Worm (Caenorhabditis elegans): Measurements from ENCODE around the gene F26F12.5.

F26F12.5 gene

DNA sequence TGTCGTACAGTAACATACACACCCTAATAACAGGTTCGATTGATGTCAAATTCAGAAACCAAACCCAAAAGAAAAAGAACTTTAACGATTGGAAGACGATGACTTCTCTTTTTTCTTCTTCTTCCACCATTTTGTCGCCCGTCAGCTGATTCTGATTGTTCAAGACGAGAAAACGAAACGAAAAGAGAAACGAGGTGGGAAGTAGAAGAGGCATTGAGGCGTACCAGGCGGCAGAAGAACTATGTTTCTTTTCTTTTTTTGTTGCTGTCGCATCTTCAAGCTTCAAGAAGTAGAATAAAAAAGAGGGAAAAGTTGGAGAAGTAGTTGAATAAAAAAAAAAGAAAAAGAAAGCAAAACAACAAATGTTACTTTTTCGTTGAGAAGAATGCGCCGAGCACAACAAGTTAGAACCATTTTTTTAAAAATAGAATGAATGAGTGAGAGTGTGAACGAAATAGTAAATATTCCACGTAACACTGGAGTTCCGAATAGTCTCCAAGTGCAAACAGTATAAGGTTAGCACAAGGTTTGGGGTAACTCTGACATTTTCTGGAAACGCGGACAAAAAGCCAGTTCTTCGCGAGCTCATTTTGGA, 16.9 kb downstream of the F26F12.5 start:
- TF ChIP-seq C34F6.9 (tag; optimal IDR thresholded peaks at IDR 0.05): peak; percentile 11
- TF ChIP-seq F13H6.1 (tag; optimal IDR thresholded peaks at IDR 0.05): peak; percentile 53
- peak; percentile 55 for TF ChIP-seq nhr-129 (tag; optimal IDR thresholded peaks at IDR 0.05)
- peak; percentile 16 for TF ChIP-seq nhr-25 (tag; optimal IDR thresholded peaks at IDR 0.05)
- peak; percentile 59 for TF ChIP-seq unc-55 (GFP tag; optimal IDR thresholded peaks at IDR 0.05)
- TF ChIP-seq lsy-2 (tag; optimal IDR thresholded peaks at IDR 0.05): no peak
- TF ChIP-seq ztf-4 (tag; optimal IDR thresholded peaks at IDR 0.05): peak; percentile 19
- TF ChIP-seq skn-1 (tag; optimal IDR thresholded peaks at IDR 0.05): no peak

DNA sequence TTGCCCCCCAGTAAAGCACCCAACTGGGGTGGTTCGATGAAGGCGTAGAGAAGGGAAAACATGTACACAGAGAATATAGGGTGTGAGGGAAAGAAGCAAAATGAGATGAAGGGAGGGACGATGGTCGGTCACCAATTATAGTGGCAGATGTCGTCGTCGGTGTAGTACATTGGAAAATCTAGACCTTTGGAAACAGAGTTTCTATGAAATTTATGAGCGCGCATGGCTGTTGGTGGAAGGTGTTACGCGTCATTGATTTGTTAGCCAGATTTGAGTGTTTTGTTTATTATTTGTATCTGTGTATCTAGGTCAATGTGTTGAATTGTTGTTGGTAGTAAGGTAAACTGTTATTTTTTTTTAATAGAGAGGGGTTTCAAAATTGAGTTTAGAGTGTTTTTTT, 18.3 kb downstream of the F26F12.5 start:
- TF ChIP-seq C34F6.9 (tag; optimal IDR thresholded peaks at IDR 0.05) (peak; percentile 8), nhr-129 (tag; optimal IDR thresholded peaks at IDR 0.05) (peak; percentile 35), peb-1 (tag; optimal IDR thresholded peaks at IDR 0.05) (no peak)

DNA sequence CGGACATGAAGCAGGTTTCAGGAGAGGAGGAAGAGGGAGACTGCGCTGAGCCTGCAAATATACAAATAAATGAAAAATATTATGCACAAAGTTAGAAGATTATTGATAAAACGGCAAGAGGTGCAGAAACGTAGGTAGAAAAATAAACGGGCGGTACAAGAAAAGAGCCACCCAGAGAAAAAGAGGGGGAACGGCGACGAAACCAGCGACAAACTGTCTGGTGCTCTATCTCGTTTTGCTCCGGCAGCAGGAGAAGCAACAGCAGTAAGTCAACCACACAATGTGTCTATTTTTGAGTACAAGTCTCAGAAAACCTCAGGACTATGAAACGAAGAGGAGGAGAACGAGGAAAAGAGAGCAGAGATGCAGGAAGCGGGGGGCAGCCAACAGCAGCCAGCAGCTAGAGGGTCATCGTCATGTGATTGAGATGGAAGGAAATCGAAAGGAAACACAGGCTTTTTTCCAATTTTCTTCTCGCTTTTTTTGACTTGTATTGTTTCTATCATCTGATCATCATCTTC, 19.3 kb downstream of the F26F12.5 start, which contains the start of gene F26F12.3:
Gene F26F12.3 (minus strand): TSS at position 51 of the 521 bp plus-strand sequence.
- no peak for TF ChIP-seq ztf-11 (tag; optimal IDR thresholded peaks at IDR 0.05)
- no peak for TF ChIP-seq aly-2 (tag; optimal IDR thresholded peaks at IDR 0.05)
- no peak for TF ChIP-seq nhr-12 (tag; optimal IDR thresholded peaks at IDR 0.05)
- TF ChIP-seq peb-1 (tag; optimal IDR thresholded peaks at IDR 0.05): no peak
- TF ChIP-seq snpc-4 (tag; optimal IDR thresholded peaks at IDR 0.05): no peak
- TF ChIP-seq C34F6.9 (tag; optimal IDR thresholded peaks at IDR 0.05): peak; percentile 80
- TF ChIP-seq elt-3 (tag; optimal IDR thresholded peaks at IDR 0.05): no peak
- peak; percentile 79 for TF ChIP-seq sem-4 (tag; optimal IDR thresholded peaks at IDR 0.05)
- peak; percentile 11 for TF ChIP-seq egl-27 (tag; optimal IDR thresholded peaks at IDR 0.05)
- no peak for TF ChIP-seq nhr-237 (tag; optimal IDR thresholded peaks at IDR 0.05)
- peak; percentile 75 for TF ChIP-seq blmp-1 (tag; optimal IDR thresholded peaks at IDR 0.05; ENCODE audit: insufficient read depth)
- no peak for TF ChIP-seq ZK546.5 (tag; optimal IDR thresholded peaks at IDR 0.05)
- TF ChIP-seq dmd-4 (tag; optimal IDR thresholded peaks at IDR 0.05): no peak
- TF ChIP-seq crh-2 (tag; optimal IDR thresholded peaks at IDR 0.05): peak; percentile 24
- no peak for TF ChIP-seq elt-1 (tag; optimal IDR thresholded peaks at IDR 0.05)
- peak; percentile 88 for TF ChIP-seq sma-3 (GFP tag; optimal IDR thresholded peaks at IDR 0.05)
- no peak for TF ChIP-seq lin-13 (GFP tag; optimal IDR thresholded peaks at IDR 0.05)
- TF ChIP-seq mdl-1 (tag; optimal IDR thresholded peaks at IDR 0.05): peak; percentile 39 to 54
- no peak for TF ChIP-seq ceh-82 (tag; optimal IDR thresholded peaks at IDR 0.05)
- no peak for TF ChIP-seq nhr-77 (tag; optimal IDR thresholded peaks at IDR 0.05)
- TF ChIP-seq ztf-1 (GFP tag; conservative IDR thresholded peaks at IDR 0.05): no peak
- TF ChIP-seq Y55F3AM.14 (GFP tag; optimal IDR thresholded peaks at IDR 0.05): peak; percentile 44
- no peak for TF ChIP-seq mbf-1 (tag; optimal IDR thresholded peaks at IDR 0.05)
- no peak for TF ChIP-seq alr-1 (tag; optimal IDR thresholded peaks at IDR 0.05)
- TF ChIP-seq lsy-2 (tag; optimal IDR thresholded peaks at IDR 0.05): peak in 1 of 2 experiments; percentile 66
- TF ChIP-seq nhr-6 (tag; optimal IDR thresholded peaks at IDR 0.05): peak; percentile 11
- no peak for TF ChIP-seq nhr-21 (tag; optimal IDR thresholded peaks at IDR 0.05)
- TF ChIP-seq fos-1 (tag; optimal IDR thresholded peaks at IDR 0.05): peak; percentile 36
- peak; percentile 30 for TF ChIP-seq nhr-25 (tag; optimal IDR thresholded peaks at IDR 0.05)
- peak; percentile 29 for TF ChIP-seq unc-55 (GFP tag; optimal IDR thresholded peaks at IDR 0.05)
- TF ChIP-seq ceh-16 (tag; optimal IDR thresholded peaks at IDR 0.05): no peak
- TF ChIP-seq nhr-129 (tag; optimal IDR thresholded peaks at IDR 0.05): peak; percentile 89
- TF ChIP-seq F13H6.1 (tag; optimal IDR thresholded peaks at IDR 0.05): peak; percentile 71
- TF ChIP-seq ztf-4 (tag; optimal IDR thresholded peaks at IDR 0.05): no peak
- TF ChIP-seq mab-5 (tag; optimal IDR thresholded peaks at IDR 0.05): peak; percentile 41
- peak; percentile 90 for TF ChIP-seq sma-9 (GFP tag; optimal IDR thresholded peaks at IDR 0.05)
- TF ChIP-seq sma-9 (tag; optimal IDR thresholded peaks at IDR 0.05): no peak
- no peak for TF ChIP-seq nhr-10 (tag; optimal IDR thresholded peaks at IDR 0.05)
- TF ChIP-seq nhr-11 (tag; optimal IDR thresholded peaks at IDR 0.05): no peak
- TF ChIP-seq skn-1 (tag; optimal IDR thresholded peaks at IDR 0.05): no peak
- TF ChIP-seq unc-62 (GFP tag; optimal IDR thresholded peaks at IDR 0.05): no peak
- TF ChIP-seq zag-1 (tag; optimal IDR thresholded peaks at IDR 0.05): peak; percentile 11
- TF ChIP-seq ama-1 (optimal IDR thresholded peaks at IDR 0.05): peak; percentile 68
- peak; percentile 44 for TF ChIP-seq lin-11 (tag; optimal IDR thresholded peaks at IDR 0.05)
- no peak for TF ChIP-seq R02D3.7 (tag; optimal IDR thresholded peaks at IDR 0.05)
- no peak for TF ChIP-seq unc-39 (tag; optimal IDR thresholded peaks at IDR 0.05)
- TF ChIP-seq gmeb-1 (tag; optimal IDR thresholded peaks at IDR 0.05): peak; percentile 29
- no peak for TF ChIP-seq nhr-23 (tag; optimal IDR thresholded peaks at IDR 0.05)
- TF ChIP-seq lin-39 (tag; optimal IDR thresholded peaks at IDR 0.05): no peak
